Worm (Caenorhabditis elegans) whole organism, L4/young adult: ENCODE measurements around the gene F33G12.6.

Source experiments
- W03F9.2 ChIP-seq: fragments of 150-350 bp; optimal IDR thresholded peaks from 2 replicates; lab custom pipeline; 2014; ENCODE audit warnings: missing biosample characterization, missing genetic modification characterization
- him-1 ChIP-seq: sonication (generic microtip); optimal IDR thresholded peaks from 2 replicates; lab custom pipeline; 2016; ENCODE audit warnings: missing genotype, missing genetic modification reagents, missing genetic modification characterization, missing compliant biosample characterization

DNA sequence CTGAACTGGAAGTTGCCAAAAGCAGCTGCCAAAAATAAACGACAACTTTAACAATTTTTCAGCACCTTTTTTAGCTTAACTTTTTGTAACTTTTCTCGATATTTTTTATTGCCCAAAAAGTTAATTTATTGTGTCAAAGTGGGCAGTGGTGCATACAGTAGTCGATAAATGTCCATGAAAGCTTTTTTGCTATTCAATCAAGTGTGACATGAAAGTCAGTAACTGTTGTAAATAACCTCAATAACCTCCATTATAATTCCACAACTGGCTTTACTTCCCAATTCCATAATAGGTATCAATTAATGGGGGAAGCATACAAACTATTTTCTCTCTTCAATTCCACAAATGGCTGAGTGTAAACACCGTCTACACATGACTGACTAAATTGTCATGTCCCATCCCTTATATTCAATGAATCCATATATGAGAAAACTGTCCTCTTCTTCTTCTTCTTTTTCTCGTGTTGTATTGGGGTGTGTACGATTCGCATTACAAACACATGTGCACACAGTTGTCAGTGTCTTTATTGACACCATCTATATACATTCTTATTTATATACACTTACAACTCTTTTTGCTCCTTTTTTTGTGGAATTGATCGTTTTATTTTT, 1.4 kb upstream of the F33G12.6 start:
- TF ChIP-seq him-1 (no peak), W03F9.2 (no peak)
